Fruit fly (Drosophila melanogaster) whole organism, embryonic: Measurements from ENCODE around the gene Mrgn1.

Experiments
- Antp ChIP-seq: fragments of 200-800 bp; sonication (Bioruptor generic); optimal IDR thresholded peaks from 3 replicates; lab custom pipeline; 2016; ENCODE audit warnings: missing biosample characterization, missing genetic modification characterization
- Atf6 ChIP-seq: fragments of 200-800 bp; sonication (Bioruptor generic); IDR thresholded peaks from 2 replicates; pipeline ENCODE4 v1.3.6; 2022; ENCODE audit warnings: missing biosample characterization, missing genetic modification characterization
- B-H1 ChIP-seq: fragments of 200-800 bp; sonication (Bioruptor generic); IDR thresholded peaks from 3 replicates; pipeline ENCODE4 v1.3.6; 2022; ENCODE audit warnings: missing biosample characterization, missing genetic modification characterization
- CG10366 ChIP-seq: fragments of 200-800 bp; sonication (Bioruptor generic); IDR thresholded peaks from 2 replicates; pipeline ENCODE4 v1.3.6; 2022; ENCODE audit warnings: missing biosample characterization, missing genetic modification characterization
- CG10959 ChIP-seq: fragments of 200-800 bp; sonication (Bioruptor generic); IDR thresholded peaks from 2 replicates; pipeline ENCODE4 v1.3.6; 2022; ENCODE audit warnings: missing biosample characterization, missing genetic modification characterization
- CG11398 ChIP-seq: fragments of 200-800 bp; sonication (Bioruptor generic); optimal IDR thresholded peaks from 2 replicates; lab custom pipeline; 2016; ENCODE audit warnings: missing biosample characterization, missing genetic modification characterization
- CG12942 ChIP-seq: fragments of 200-800 bp; sonication (Bioruptor generic); optimal IDR thresholded peaks from 3 replicates; lab custom pipeline; 2016; ENCODE audit warnings: missing biosample characterization, missing genetic modification characterization
- CG13424 ChIP-seq: fragments of 200-800 bp; sonication (Bioruptor generic); optimal IDR thresholded peaks from 2 replicates; lab custom pipeline; 2019; ENCODE audit warnings: missing biosample characterization, mild to moderate bottlenecking, missing genetic modification characterization, moderate library complexity
- CG14667 ChIP-seq: fragments of 200-800 bp; sonication (Bioruptor generic); IDR thresholded peaks from 2 replicates; pipeline ENCODE4 v1.3.6; 2022; ENCODE audit warnings: missing biosample characterization, missing genetic modification characterization
- CG1602 ChIP-seq: fragments of 200-800 bp; sonication (Bioruptor generic); optimal IDR thresholded peaks from 3 replicates; lab custom pipeline; 2016; ENCODE audit warnings: missing biosample characterization, missing genetic modification characterization
- CG1603 ChIP-seq: fragments of 200-800 bp; sonication (Bioruptor generic); optimal IDR thresholded peaks from 2 replicates; lab custom pipeline; 2019; ENCODE audit warnings: missing biosample characterization, mild to moderate bottlenecking, missing genetic modification characterization, moderate library complexity
- CG16779 ChIP-seq: fragments of 200-800 bp; sonication (Bioruptor generic); IDR thresholded peaks from 2 replicates; pipeline ENCODE4 v1.3.6; 2022; ENCODE audit warnings: missing biosample characterization, missing genetic modification characterization
- CG2120 ChIP-seq: fragments of 200-800 bp; sonication (Bioruptor generic); optimal IDR thresholded peaks from 3 replicates; lab custom pipeline; 2016; ENCODE audit warnings: missing biosample characterization, missing genetic modification characterization
- CG34376 ChIP-seq: fragments of 200-800 bp; sonication (Bioruptor generic); optimal IDR thresholded peaks from 2 replicates; lab custom pipeline; 2018; ENCODE audit warnings: missing biosample characterization, mild to moderate bottlenecking, missing genetic modification characterization
- CG3726 ChIP-seq: fragments of 200-800 bp; sonication (Bioruptor generic); IDR thresholded peaks from 3 replicates; pipeline ENCODE4, ENCODE4 v1.3.6; 2022; ENCODE audit warnings: missing biosample characterization, missing genetic modification characterization
- CG43689 ChIP-seq: fragments of 200-800 bp; sonication (Bioruptor generic); IDR thresholded peaks from 2 replicates; pipeline ENCODE4 v1.3.6; 2022; ENCODE audit warnings: missing biosample characterization, missing genetic modification characterization
- CG9817 ChIP-seq: fragments of 200-800 bp; sonication (Bioruptor generic); optimal IDR thresholded peaks from 2 replicates; lab custom pipeline; 2018; ENCODE audit warnings: missing biosample characterization, mild to moderate bottlenecking, missing genetic modification characterization, moderate library complexity
- CG9876 ChIP-seq: fragments of 200-800 bp; sonication (Bioruptor generic); optimal IDR thresholded peaks from 2 replicates; lab custom pipeline; 2016; ENCODE audit warnings: missing biosample characterization, missing genetic modification characterization
- Chrac-16 ChIP-seq: fragments of 200-800 bp; sonication (Bioruptor generic); optimal IDR thresholded peaks from 3 replicates; lab custom pipeline; 2016; ENCODE audit warnings: missing biosample characterization, missing genetic modification characterization
- CkIIα-i1 ChIP-seq: fragments of 200-800 bp; sonication (Bioruptor generic); IDR thresholded peaks from 2 replicates; pipeline ENCODE4 v1.3.6; 2022; ENCODE audit warnings: missing biosample characterization, missing genetic modification characterization
- Dp ChIP-seq: fragments of 200-800 bp; sonication (Bioruptor generic); optimal IDR thresholded peaks from 2 replicates; lab custom pipeline; 2018; ENCODE audit warnings: missing biosample characterization, mild to moderate bottlenecking, missing genetic modification characterization, moderate library complexity
- E2f2 ChIP-seq: fragments of 200-800 bp; sonication (Bioruptor generic); IDR thresholded peaks from 2 replicates; pipeline ENCODE4 v1.3.6; 2022; ENCODE audit warnings: missing biosample characterization, missing genetic modification characterization
- Fer2 ChIP-seq: fragments of 200-800 bp; sonication (Bioruptor generic); optimal IDR thresholded peaks from 2 replicates; lab custom pipeline; 2018; ENCODE audit warnings: missing biosample characterization, mild to moderate bottlenecking, missing genetic modification characterization, moderate library complexity
- Hey ChIP-seq: fragments of 200-800 bp; sonication (Bioruptor generic); optimal IDR thresholded peaks from 3 replicates; lab custom pipeline; 2018; ENCODE audit warnings: missing biosample characterization, mild to moderate bottlenecking, missing genetic modification characterization
- Lpt ChIP-seq: fragments of >200 bp; optimal IDR thresholded peaks from 2 replicates; lab custom pipeline; 2018; ENCODE audit warnings: missing biosample characterization, missing genetic modification characterization
- Mes4 ChIP-seq: fragments of 200-800 bp; sonication (Bioruptor generic); optimal IDR thresholded peaks from 2 replicates; lab custom pipeline; 2016; ENCODE audit warnings: missing biosample characterization, missing genetic modification characterization
- Nf-YC ChIP-seq: fragments of 200-800 bp; optimal IDR thresholded peaks from 3 replicates; lab custom pipeline; 2019; ENCODE audit warnings: missing biosample characterization, mild to moderate bottlenecking, missing genetic modification characterization, moderate library complexity
- Rfx ChIP-seq: fragments of 200-800 bp; sonication (Bioruptor generic); IDR thresholded peaks from 2 replicates; pipeline ENCODE4 v1.3.6; 2022; ENCODE audit warnings: missing biosample characterization, missing genetic modification characterization
- abd-A ChIP-seq: fragments of 200-800 bp; sonication (Bioruptor generic); optimal IDR thresholded peaks from 3 replicates; lab custom pipeline; 2019; ENCODE audit warnings: missing biosample characterization, mild to moderate bottlenecking, missing genetic modification characterization, moderate library complexity
- az2 ChIP-seq: fragments of 200-800 bp; sonication (Bioruptor generic); optimal IDR thresholded peaks from 3 replicates; lab custom pipeline; 2016; ENCODE audit warnings: missing biosample characterization, missing genetic modification characterization
- bab2 ChIP-seq: fragments of 200-800 bp; sonication (Bioruptor generic); optimal IDR thresholded peaks from 2 replicates; lab custom pipeline; 2016; ENCODE audit warnings: missing biosample characterization, missing genetic modification characterization
- bowl ChIP-seq: fragments of 200-800 bp; sonication (Bioruptor generic); IDR thresholded peaks from 2 replicates; pipeline ENCODE4 v1.3.6; 2022; ENCODE audit warnings: missing biosample characterization, missing genetic modification characterization
- cato ChIP-seq: fragments of 200-800 bp; sonication (Bioruptor generic); optimal IDR thresholded peaks from 2 replicates; lab custom pipeline; 2016; ENCODE audit warnings: missing biosample characterization, missing genetic modification characterization, borderline replicate concordance
- chinmo ChIP-seq: fragments of 200-800 bp; sonication (Bioruptor generic); IDR thresholded peaks from 4 replicates; pipeline ENCODE4 v1.3.6; 2022; ENCODE audit warnings: missing biosample characterization, missing genetic modification characterization; ENCODE audit not compliant: partially characterized antibody
- crp ChIP-seq, 2 experiments: fragments of 200-800 bp; sonication (Bioruptor generic); optimal IDR thresholded peaks; 2 replicates in 1 of 2; 3 replicates in 1 of 2; lab custom pipeline; 2017; ENCODE audit warnings: missing biosample characterization in 2 of 2, missing genetic modification characterization in 2 of 2, mild to moderate bottlenecking in 1 of 2, moderate library complexity in 1 of 2
- ewg ChIP-seq: fragments of 200-800 bp; sonication (Bioruptor generic); optimal IDR thresholded peaks from 3 replicates; lab custom pipeline; 2017; ENCODE audit warnings: mild to moderate bottlenecking, missing biosample characterization, missing genetic modification reagents, missing genetic modification characterization
- gcm ChIP-seq: fragments of 200-800 bp; sonication (Bioruptor generic); optimal IDR thresholded peaks from 2 replicates; lab custom pipeline; 2019; ENCODE audit warnings: missing biosample characterization, mild to moderate bottlenecking, missing genetic modification characterization, moderate library complexity
- hth ChIP-seq: fragments of >200 bp; optimal IDR thresholded peaks from 2 replicates; lab custom pipeline; 2017; ENCODE audit warnings: inconsistent platforms
- lilli ChIP-seq: fragments of 200-800 bp; sonication (Bioruptor generic); optimal IDR thresholded peaks from 3 replicates; lab custom pipeline; 2016; ENCODE audit warnings: missing biosample characterization, missing genetic modification characterization
- mam ChIP-seq: fragments of 200-800 bp; sonication (Bioruptor generic); optimal IDR thresholded peaks from 3 replicates; lab custom pipeline; 2016; ENCODE audit warnings: missing biosample characterization, missing genetic modification characterization
- mirr ChIP-seq: fragments of 200-800 bp; sonication (Bioruptor generic); optimal IDR thresholded peaks from 3 replicates; lab custom pipeline; 2018; ENCODE audit warnings: missing biosample characterization, mild to moderate bottlenecking, missing genetic modification characterization
- mld ChIP-seq: fragments of 200-800 bp; sonication (Bioruptor generic); IDR thresholded peaks from 3 replicates; pipeline ENCODE4 v1.3.6; 2022; ENCODE audit warnings: missing biosample characterization, missing genetic modification characterization; ENCODE audit not compliant: partially characterized antibody
- pzg ChIP-seq: fragments of 200-800 bp; sonication (Bioruptor generic); optimal IDR thresholded peaks from 3 replicates; lab custom pipeline; 2018; ENCODE audit warnings: missing biosample characterization, mild to moderate bottlenecking, missing genetic modification characterization, moderate library complexity
- rib ChIP-seq: fragments of 200-800 bp; sonication (Bioruptor generic); IDR thresholded peaks from 2 replicates; pipeline ENCODE4 v1.3.6; 2022; ENCODE audit warnings: missing biosample characterization, missing genetic modification characterization
- run ChIP-seq: fragments of 200-800 bp; sonication (Bioruptor generic); optimal IDR thresholded peaks from 3 replicates; lab custom pipeline; 2018; ENCODE audit warnings: missing biosample characterization, mild to moderate bottlenecking, missing genetic modification characterization
- salm ChIP-seq: fragments of 200-800 bp; sonication (Bioruptor generic); optimal IDR thresholded peaks from 2 replicates; lab custom pipeline; 2018; ENCODE audit warnings: missing biosample characterization, mild to moderate bottlenecking, missing genetic modification characterization
- sc ChIP-seq, 3 experiments: fragments of >200 bp in 2 of 3; fragments of 200-800 bp in 1 of 3; sonication (Bioruptor generic) in 1 of 3; optimal IDR thresholded peaks; 2 replicates in 2 of 3; 3 replicates in 1 of 3; lab custom pipeline; 2017; ENCODE audit warnings: mild to moderate bottlenecking in 1 of 3, missing biosample characterization in 1 of 3, missing genetic modification characterization in 1 of 3, missing genetic modification reagents in 1 of 3
- sens ChIP-seq: fragments of 200-800 bp; sonication (Bioruptor generic); peaks from one replicate; lab custom pipeline; 2016; ENCODE audit warnings: missing biosample characterization, missing genetic modification characterization
- so ChIP-seq: fragments of 200-800 bp; sonication (Bioruptor generic); IDR thresholded peaks from 3 replicates; pipeline ENCODE4 v1.3.6; 2022; ENCODE audit warnings: missing biosample characterization, missing genetic modification characterization
- tx ChIP-seq: fragments of 200-800 bp; sonication (Bioruptor generic); optimal IDR thresholded peaks from 2 replicates; lab custom pipeline; 2016; ENCODE audit warnings: missing biosample characterization, missing genetic modification characterization
- vfl ChIP-seq: fragments of 200-800 bp; sonication (Bioruptor generic); optimal IDR thresholded peaks from 2 replicates; lab custom pipeline; 2016; ENCODE audit warnings: missing biosample characterization, missing genetic modification characterization
- wor ChIP-seq: fragments of 200-800 bp; sonication (Bioruptor generic); IDR thresholded peaks from 2 replicates; pipeline ENCODE4 v1.3.6; 2022; ENCODE audit warnings: missing biosample characterization, missing genetic modification characterization

Mrgn1 gene

DNA sequence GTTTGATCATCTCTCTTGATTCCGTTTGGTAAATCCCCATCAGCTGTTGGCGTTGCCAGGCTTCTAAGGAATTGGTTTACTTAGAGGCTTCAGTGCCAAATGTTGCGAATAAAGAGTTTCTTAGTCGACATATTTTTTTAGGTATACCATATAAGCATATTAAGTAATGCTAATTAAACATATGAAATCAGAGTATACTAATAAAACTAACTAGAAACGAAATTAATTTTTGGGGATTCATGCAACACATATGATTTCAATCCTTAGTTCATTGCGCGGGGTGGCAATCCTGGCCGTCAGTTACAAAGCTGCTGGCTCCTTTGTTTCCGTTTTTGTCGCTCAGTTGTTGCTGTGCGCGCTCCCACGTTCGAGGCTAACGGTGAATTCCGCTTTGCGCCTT lies 52.4 kb downstream of the Mrgn1 start, which contains the start of gene CG15760 (continued):
- TF ChIP-seq CG14667 (GFP tag; lab: Robert Waterston, UW) (no peak), Atf6 (GFP tag; lab: Robert Waterston, UW) (no peak), crp (GFP tag; optimal IDR thresholded peaks at IDR 0.05; lab: Kevin White, UChicago) (peak in 1 of 2 experiments; percentile 72), run (tag; lab: Kevin White, UChicago) (no peak), mam (GFP tag; lab: Kevin White, UChicago) (no peak), Mes4 (GFP tag; lab: Kevin White, UChicago) (no peak), CG3726 (GFP tag; lab: Robert Waterston, UW) (no peak), Rfx (GFP tag; lab: Robert Waterston, UW) (0 out of 2 replicates have a peak, but pooled peaks have one; percentile 11), CG1602 (GFP tag; lab: Kevin White, UChicago) (no peak), CG13424 (tag; lab: Kevin White, UChicago) (peak; percentile 29), CG12942 (GFP tag; lab: Kevin White, UChicago) (no peak), hth (lab: Kevin White, UChicago) (no peak), ewg (GFP tag; lab: Kevin White, UChicago) (peak; percentile 92), CG10959 (GFP tag; lab: Robert Waterston, UW) (no peak), Nf-YC (tag; lab: Kevin White, UChicago) (no peak), bowl (GFP tag; lab: Robert Waterston, UW) (no peak), Antp (GFP tag; lab: Kevin White, UChicago) (peak; percentile 2), cato (GFP tag; lab: Kevin White, UChicago) (no peak), sc (optimal IDR thresholded peaks at IDR 0.05; lab: Kevin White, UChicago) (no peak), sc (GFP tag; optimal IDR thresholded peaks at IDR 0.05; lab: Kevin White, UChicago) (no peak), mld (no peak), CG11398 (GFP tag; lab: Kevin White, UChicago) (no peak), E2f2 (GFP tag; lab: Robert Waterston, UW) (0 out of 2 replicates have a peak, but pooled peaks have one; percentile 9), so (GFP tag; lab: Robert Waterston, UW) (no peak), CG9817 (tag; lab: Kevin White, UChicago) (peak; percentile 14), az2 (no peak), Hey (tag; lab: Kevin White, UChicago) (no peak), bab2 (GFP tag; lab: Kevin White, UChicago) (no peak), Dp (GFP tag; lab: Kevin White, UChicago) (peak; percentile 5), tx (GFP tag; lab: Kevin White, UChicago) (no peak), vfl (no peak), Fer2 (no peak), CG16779 (GFP tag; lab: Robert Waterston, UW) (no peak), rib (no peak), CG1603 (tag; lab: Kevin White, UChicago) (no peak), salm (tag; lab: Kevin White, UChicago) (no peak), pzg (peak; percentile 17), Lpt (GFP tag; lab: Kevin White, UChicago) (no peak), chinmo (no peak), CG43689 (GFP tag; lab: Robert Waterston, UW) (no peak), CG2120 (GFP tag; lab: Kevin White, UChicago) (peak; percentile 25), sens (GFP tag; lab: Kevin White, UChicago) (peak; percentile 83), B-H1 (no peak), CG9876 (no peak), mirr (GFP tag; lab: Kevin White, UChicago) (no peak), Chrac-16 (GFP tag; lab: Kevin White, UChicago) (no peak), abd-A (tag; lab: Kevin White, UChicago) (no peak), CG10366 (GFP tag; lab: Robert Waterston, UW) (no peak), CG34376 (GFP tag; lab: Kevin White, UChicago) (peak; percentile 29), CkIIα-i1 (GFP tag; lab: Robert Waterston, UW) (no peak), lilli (GFP tag; lab: Kevin White, UChicago) (peak; percentile 22), wor (GFP tag; lab: Robert Waterston, UW) (no peak), gcm (GFP tag; lab: Kevin White, UChicago) (no peak)
